Worm (Caenorhabditis elegans): ENCODE data around the gene col-42.

col-42 gene

ce11 chrV:18639601-18640354, 1.5 kb downstream of the col-42 start, which contains the start of gene egas-1:
egas-1 (plus strand) TSS chrV:18640304.
- TF ChIP-seq unc-62 (GFP tag; optimal IDR thresholded peaks at IDR 0.05): no peak

ce11 chrV:18644258-18644657, 6.0 kb downstream of the col-42 start:
- no peak for TF ChIP-seq unc-62 (GFP tag; optimal IDR thresholded peaks at IDR 0.05)

- no peak for TF ChIP-seq unc-62 (GFP tag; optimal IDR thresholded peaks at IDR 0.05)
Observed at ce11 chrV:18650043-18650442, 11.8 kb downstream of the col-42 start, which contains the start of gene egas-2. egas-2 (plus strand) TSS chrV:18650343.

- no peak for TF ChIP-seq unc-62 (GFP tag; optimal IDR thresholded peaks at IDR 0.05)
Observed at ce11 chrV:18656363-18656762, 18.1 kb downstream of the col-42 start.

- TF ChIP-seq unc-62 (GFP tag; optimal IDR thresholded peaks at IDR 0.05): no peak
Observed at ce11 chrV:18657391-18657790, 19.1 kb downstream of the col-42 start.

- no peak for TF ChIP-seq unc-62 (GFP tag; optimal IDR thresholded peaks at IDR 0.05)
Observed at ce11 chrV:18658914-18659313, 20.6 kb downstream of the col-42 start.

- TF ChIP-seq unc-62 (GFP tag; optimal IDR thresholded peaks at IDR 0.05): no peak
Observed at ce11 chrV:18662333-18662732, 24.0 kb downstream of the col-42 start.

ce11 chrV:18664026-18664425, 25.7 kb downstream of the col-42 start, which contains the start of gene Y69H2.3:
Y69H2.3 (minus strand) TSS chrV:18664126.
- TF ChIP-seq unc-62 (GFP tag; optimal IDR thresholded peaks at IDR 0.05): no peak

ce11 chrV:18667179-18667578, 28.9 kb downstream of the col-42 start:
- TF ChIP-seq unc-62 (GFP tag; optimal IDR thresholded peaks at IDR 0.05): no peak

- no peak for TF ChIP-seq unc-62 (GFP tag; optimal IDR thresholded peaks at IDR 0.05)
Observed at ce11 chrV:18670017-18670416, 31.7 kb downstream of the col-42 start, which contains the start of gene Y69H2.10. Y69H2.10 (plus strand) TSS chrV:18670317.

ce11 chrV:18671811-18672210, 33.5 kb downstream of the col-42 start:
- TF ChIP-seq unc-62 (GFP tag; optimal IDR thresholded peaks at IDR 0.05): no peak

ce11 chrV:18674367-18674766, 36.1 kb downstream of the col-42 start:
- TF ChIP-seq unc-62 (GFP tag; optimal IDR thresholded peaks at IDR 0.05): no peak

- TF ChIP-seq unc-62 (GFP tag; optimal IDR thresholded peaks at IDR 0.05): no peak
Observed at ce11 chrV:18684455-18684987, 46.2 kb downstream of the col-42 start, which contains the start of gene Y69H2.17. Y69H2.17 (plus strand) TSS chrV:18684937.

- TF ChIP-seq unc-62 (GFP tag; optimal IDR thresholded peaks at IDR 0.05): no peak
Observed at ce11 chrV:18687361-18687760, 49.1 kb downstream of the col-42 start.

Data from whole organism, dauer.